Worm (Caenorhabditis elegans) whole organism, L4 larva: ENCODE data around the gene tgt-1.

Experiments used
- F26F4.8 ChIP-seq: fragments of 200-800 bp; sonication (Bioruptor generic); conservative IDR thresholded peaks from 2 replicates; pipeline ENCODE4 v1.3.6; 2022; ENCODE audit warnings: missing genetic modification characterization, missing compliant biosample characterization
- F37D6.2 ChIP-seq: sonication (generic microtip); optimal IDR thresholded peaks from 2 replicates; lab custom pipeline; 2016; ENCODE audit warnings: mild to moderate bottlenecking, missing genetic modification characterization, missing compliant biosample characterization
- F49E8.2 ChIP-seq: sonication (generic microtip); optimal IDR thresholded peaks from 2 replicates; lab custom pipeline; 2016; ENCODE audit warnings: missing compliant biosample characterization, mild to moderate bottlenecking, missing genetic modification characterization, borderline replicate concordance
- R02D3.7 ChIP-seq: fragments of 150-350 bp; sonication (generic microtip); optimal IDR thresholded peaks from 3 replicates; lab custom pipeline; 2014; ENCODE audit warnings: missing biosample characterization, missing genetic modification characterization
- T20F7.1 ChIP-seq: fragments of 200-800 bp; sonication (Bioruptor generic); optimal IDR thresholded peaks from 2 replicates; lab custom pipeline; 2018; ENCODE audit warnings: mild to moderate bottlenecking, missing genetic modification characterization, missing compliant biosample characterization
- T26A8.4 ChIP-seq: fragments of 200-800 bp; sonication (Bioruptor generic); IDR thresholded peaks from 2 replicates; pipeline ENCODE4 v1.3.6; 2022; ENCODE audit warnings: missing genetic modification characterization, missing compliant biosample characterization
- Y48G9A.11 ChIP-seq: fragments of 200-800 bp; sonication (Bioruptor generic); IDR thresholded peaks from 2 replicates; pipeline ENCODE4 v1.3.6; 2022; ENCODE audit warnings: missing genetic modification reagents, missing genetic modification characterization, missing compliant biosample characterization
- Y5F2A.4 ChIP-seq: fragments of 200-800 bp; sonication (Bioruptor generic); optimal IDR thresholded peaks from 2 replicates; lab custom pipeline; 2018; ENCODE audit warnings: mild to moderate bottlenecking, missing genetic modification characterization, missing compliant biosample characterization
- ZK337.2 ChIP-seq: fragments of 200-800 bp; sonication (Bioruptor generic); IDR thresholded peaks from 2 replicates; pipeline ENCODE4 v1.3.6; 2022; ENCODE audit warnings: missing genetic modification reagents, missing genetic modification characterization, missing compliant biosample characterization
- ZK546.5 ChIP-seq, 2 experiments: sonication (generic microtip); optimal IDR thresholded peaks; 2 replicates each; lab custom pipeline; 2017; ENCODE audit warnings: missing biosample characterization in 2 of 2, missing genetic modification characterization in 2 of 2
- aha-1 ChIP-seq: fragments of 150-350 bp; peaks from one replicate; lab custom pipeline; 2014; ENCODE audit warnings: missing biosample characterization, missing genetic modification characterization
- aly-2 ChIP-seq: sonication (generic microtip); optimal IDR thresholded peaks from 2 replicates; lab custom pipeline; 2018; ENCODE audit warnings: missing biosample characterization, missing genetic modification characterization
- ama-1 ChIP-seq: fragments of 150-350 bp; optimal IDR thresholded peaks from 2 replicates; lab custom pipeline; 2014; ENCODE audit warnings: inconsistent platforms, mixed read lengths
- ceh-44 ChIP-seq: fragments of 200-800 bp; sonication (Bioruptor generic); IDR thresholded peaks from 2 replicates; pipeline ENCODE4 v1.3.6; 2022; ENCODE audit warnings: missing genetic modification reagents, missing genetic modification characterization, missing compliant biosample characterization
- ceh-62 ChIP-seq: sonication (generic microtip); optimal IDR thresholded peaks from 2 replicates; lab custom pipeline; 2017; ENCODE audit warnings: missing biosample characterization, missing genetic modification characterization
- ces-1 ChIP-seq: fragments of 150-350 bp; sonication (generic microtip); optimal IDR thresholded peaks from 4 replicates; lab custom pipeline; 2014; ENCODE audit warnings: missing biosample characterization, missing genetic modification reagents, missing genetic modification characterization
- cey-2 ChIP-seq: sonication (generic microtip); optimal IDR thresholded peaks from 3 replicates; lab custom pipeline; 2017; ENCODE audit warnings: missing genetic modification characterization, mild to moderate bottlenecking, missing compliant biosample characterization, antibody characterized with exemption, borderline replicate concordance; ENCODE audit not compliant: insufficient read depth
- daf-19 ChIP-seq: fragments of 200-800 bp; sonication (Bioruptor generic); conservative IDR thresholded peaks from 2 replicates; pipeline ENCODE4 v1.3.6; 2022; ENCODE audit warnings: missing genetic modification characterization, missing compliant biosample characterization
- dpl-1 ChIP-seq: fragments of 150-350 bp; optimal IDR thresholded peaks from 2 replicates; lab custom pipeline; 2014; ENCODE audit warnings: missing biosample characterization, missing genetic modification reagents, missing genetic modification characterization
- dve-1 ChIP-seq: sonication (generic microtip); optimal IDR thresholded peaks from 2 replicates; lab custom pipeline; 2017; ENCODE audit warnings: antibody characterized with exemption, mild to moderate bottlenecking, missing genetic modification characterization, missing compliant biosample characterization; ENCODE audit not compliant: insufficient read depth
- egl-27 ChIP-seq: sonication (generic microtip); optimal IDR thresholded peaks from 3 replicates; lab custom pipeline; 2017; ENCODE audit warnings: missing biosample characterization, missing genetic modification reagents, missing genetic modification characterization
- gei-8 ChIP-seq: fragments of 200-800 bp; sonication (Bioruptor generic); optimal IDR thresholded peaks from 2 replicates; lab custom pipeline; 2018; ENCODE audit warnings: mild to moderate bottlenecking, missing genetic modification characterization, missing compliant biosample characterization
- hlh-11 ChIP-seq: fragments of 200-800 bp; sonication (Bioruptor generic); optimal IDR thresholded peaks from 2 replicates; lab custom pipeline; 2018; ENCODE audit warnings: mild to moderate bottlenecking, missing genetic modification characterization, missing compliant biosample characterization
- jun-1 ChIP-seq: fragments of 150-350 bp; optimal IDR thresholded peaks from 2 replicates; lab custom pipeline; 2014; ENCODE audit warnings: missing biosample characterization, missing genetic modification reagents, missing genetic modification characterization
- lin-13 ChIP-seq: fragments of 150-350 bp; optimal IDR thresholded peaks from 2 replicates; lab custom pipeline; 2014; ENCODE audit warnings: missing biosample characterization, missing genetic modification reagents, missing genetic modification characterization
- lin-39 ChIP-seq: fragments of 150-350 bp; optimal IDR thresholded peaks from 2 replicates; lab custom pipeline; 2014; ENCODE audit warnings: missing biosample characterization, missing genetic modification reagents, missing genetic modification characterization
- madf-5 ChIP-seq, 2 experiments: fragments of 200-800 bp; sonication (Bioruptor generic); IDR thresholded peaks; 2 replicates each; pipeline ENCODE4 v1.3.6; 2022; ENCODE audit warnings: missing compliant biosample characterization in 2 of 2, missing genetic modification characterization in 2 of 2
- madf-9 ChIP-seq: fragments of 200-800 bp; sonication (Bioruptor generic); conservative IDR thresholded peaks from 2 replicates; pipeline ENCODE4 v1.3.6; 2022; ENCODE audit warnings: missing genetic modification reagents, missing genetic modification characterization, missing compliant biosample characterization
- mdl-1 ChIP-seq, 2 experiments: fragments of 150-350 bp in 1 of 2; sonication (generic microtip) in 1 of 2; optimal IDR thresholded peaks; 2 replicates each; lab custom pipeline; 2014 to 2017; ENCODE audit warnings: missing biosample characterization in 2 of 2, missing genetic modification characterization in 2 of 2
- mes-2 ChIP-seq: sonication (generic microtip); optimal IDR thresholded peaks from 2 replicates; lab custom pipeline; 2016; ENCODE audit warnings: missing genotype, mild to moderate bottlenecking, missing genetic modification characterization, missing compliant biosample characterization; ENCODE audit not compliant: poor library complexity, severe bottlenecking
- mxl-2 ChIP-seq: fragments of 200-800 bp; sonication (Bioruptor generic); conservative IDR thresholded peaks from 2 replicates; pipeline ENCODE4 v1.3.6; 2022; ENCODE audit warnings: missing genetic modification reagents, missing genetic modification characterization, missing compliant biosample characterization
- mxl-3 ChIP-seq: fragments of 200-800 bp; sonication (Bioruptor generic); optimal IDR thresholded peaks from 2 replicates; lab custom pipeline; 2018; ENCODE audit warnings: mild to moderate bottlenecking, missing genetic modification characterization, missing compliant biosample characterization
- nhr-25 ChIP-seq: sonication (generic microtip); optimal IDR thresholded peaks from 2 replicates; lab custom pipeline; 2017; ENCODE audit warnings: missing genetic modification characterization, mild to moderate bottlenecking, missing compliant biosample characterization, antibody characterized with exemption, moderate library complexity, borderline replicate concordance; ENCODE audit not compliant: insufficient read depth
- nhr-28 ChIP-seq: fragments of 150-350 bp; optimal IDR thresholded peaks from 2 replicates; lab custom pipeline; 2014; ENCODE audit warnings: missing biosample characterization, missing genetic modification characterization
- nhr-42 ChIP-seq: fragments of 200-800 bp; sonication (Bioruptor generic); IDR thresholded peaks from 2 replicates; pipeline ENCODE4 v1.3.6; 2022; ENCODE audit warnings: missing genetic modification characterization, missing compliant biosample characterization
- nhr-48 ChIP-seq: sonication (generic microtip); optimal IDR thresholded peaks from 2 replicates; lab custom pipeline; 2016; ENCODE audit warnings: mild to moderate bottlenecking, missing genetic modification characterization, missing compliant biosample characterization
- nhr-6 ChIP-seq: fragments of 150-350 bp; optimal IDR thresholded peaks from 2 replicates; lab custom pipeline; 2014; ENCODE audit warnings: missing biosample characterization, missing genetic modification characterization
- nhr-77 ChIP-seq: fragments of 150-350 bp; optimal IDR thresholded peaks from 2 replicates; lab custom pipeline; 2014; ENCODE audit warnings: missing biosample characterization, missing genetic modification characterization
- pqm-1 ChIP-seq: sonication (generic microtip); optimal IDR thresholded peaks from 2 replicates; lab custom pipeline; 2017; ENCODE audit warnings: missing biosample characterization, missing genetic modification characterization
- sdz-12 ChIP-seq: fragments of 200-800 bp; sonication (Bioruptor generic); optimal IDR thresholded peaks from 2 replicates; lab custom pipeline; 2018; ENCODE audit warnings: mild to moderate bottlenecking, missing genetic modification characterization, missing compliant biosample characterization
- set-16 ChIP-seq: fragments of 200-800 bp; sonication (Bioruptor generic); IDR thresholded peaks from 2 replicates; pipeline ENCODE4 v1.3.6; 2022; ENCODE audit warnings: missing genetic modification reagents, missing genetic modification characterization, missing compliant biosample characterization
- tag-97 ChIP-seq: fragments of 200-800 bp; sonication (Bioruptor generic); IDR thresholded peaks from 2 replicates; pipeline ENCODE4 v1.3.6; 2022; ENCODE audit warnings: missing genetic modification characterization, missing compliant biosample characterization
- tra-1 ChIP-seq: fragments of 200-800 bp; sonication (Bioruptor generic); IDR thresholded peaks from 2 replicates; pipeline ENCODE4 v1.3.6; 2022; ENCODE audit warnings: missing genetic modification reagents, missing genetic modification characterization, missing compliant biosample characterization
- vab-7 ChIP-seq: fragments of 200-800 bp; sonication (Bioruptor generic); IDR thresholded peaks from 2 replicates; pipeline ENCODE4 v1.3.6; 2022; ENCODE audit warnings: missing genetic modification reagents, missing genetic modification characterization, missing compliant biosample characterization
- zfp-2 ChIP-seq: sonication (generic microtip); optimal IDR thresholded peaks from 2 replicates; lab custom pipeline; 2016; ENCODE audit warnings: mild to moderate bottlenecking, missing genetic modification characterization, missing compliant biosample characterization
- zfp-3 ChIP-seq: fragments of 200-800 bp; sonication (Bioruptor generic); conservative IDR thresholded peaks from 2 replicates; pipeline ENCODE4 v1.3.6; 2022; ENCODE audit warnings: missing genetic modification reagents, missing genetic modification characterization, missing compliant biosample characterization
- ztf-11 ChIP-seq: fragments of 150-350 bp; optimal IDR thresholded peaks from 2 replicates; lab custom pipeline; 2014; ENCODE audit warnings: missing biosample characterization, missing genetic modification characterization
- ztf-7 ChIP-seq: fragments of 150-350 bp; optimal IDR thresholded peaks from 2 replicates; lab custom pipeline; 2014; ENCODE audit warnings: missing biosample characterization, missing genetic modification characterization

tgt-1 gene

ce11 chrIV:11914260-11914836, 45.3 kb downstream of the tgt-1 start:
- TF ChIP-seq ZK337.2 (GFP tag; lab: Robert Waterston, UW) (no peak), jun-1 (tag; lab: Kevin White, UChicago) (no peak), zfp-3 (GFP tag; lab: Robert Waterston, UW) (peak; percentile 85), ceh-44 (GFP tag; lab: Robert Waterston, UW) (no peak), nhr-42 (no peak), nhr-28 (no peak), aha-1 (tag; lab: Kevin White, UChicago) (peak; percentile 76), zfp-2 (no peak), F49E8.2 (no peak), tra-1 (GFP tag; lab: Robert Waterston, UW) (0 out of 2 replicates have a peak, but pooled peaks have one; percentile 38), mes-2 (tag; lab: Kevin White, UChicago) (peak; percentile 9)

DNA sequence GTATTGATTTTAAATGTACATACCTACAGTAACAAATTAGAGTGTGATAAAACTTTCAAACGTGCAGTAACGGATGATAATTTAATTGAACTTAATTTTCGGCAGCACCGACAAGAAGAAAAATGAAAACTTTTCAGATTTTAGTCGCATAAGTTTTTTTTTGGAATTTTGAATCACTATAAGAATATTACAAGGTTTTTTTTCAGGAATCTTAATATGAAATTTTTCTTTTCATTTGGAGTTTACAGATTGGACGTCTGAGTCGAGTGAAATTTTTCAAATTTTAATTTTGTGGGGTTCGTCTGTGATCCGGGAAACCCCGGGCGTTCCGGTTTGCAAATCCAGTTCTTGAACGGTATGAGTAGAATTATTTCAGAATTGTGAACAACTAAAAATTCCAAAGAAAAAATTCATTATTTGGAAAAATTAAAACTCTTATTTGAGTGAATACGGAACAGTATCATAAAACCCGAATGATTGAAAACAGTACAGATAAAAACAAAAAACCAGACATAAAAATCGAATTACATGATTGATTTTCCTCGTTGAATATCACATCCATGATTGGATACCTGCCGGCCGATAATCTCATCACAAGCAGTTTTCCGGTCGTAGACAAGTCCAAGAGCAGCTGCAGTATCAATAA, 46.2 kb downstream of the tgt-1 start:
- TF ChIP-seq tag-97 (GFP tag; lab: Robert Waterston, UW) (no peak), madf-9 (no peak), set-16 (GFP tag; lab: Robert Waterston, UW) (no peak), cey-2 (tag; lab: Kevin White, UChicago) (no peak), sdz-12 (GFP tag; lab: Kevin White, UChicago) (no peak), jun-1 (tag; lab: Kevin White, UChicago) (no peak), pqm-1 (tag; lab: Kevin White, UChicago) (no peak), nhr-77 (peak; percentile 71), egl-27 (tag; lab: Kevin White, UChicago) (no peak), Y5F2A.4 (GFP tag; lab: Kevin White, UChicago) (no peak), nhr-6 (tag; lab: Kevin White, UChicago) (no peak), ZK337.2 (GFP tag; lab: Robert Waterston, UW) (no peak), F37D6.2 (tag; lab: Kevin White, UChicago) (no peak), ztf-7 (no peak), daf-19 (GFP tag; lab: Robert Waterston, UW) (no peak), lin-13 (GFP tag; lab: Kevin White, UChicago) (peak; percentile 41), nhr-28 (no peak), ztf-11 (no peak), hlh-11 (peak; percentile 29), nhr-48 (tag; lab: Kevin White, UChicago) (no peak), ZK546.5 (tag; optimal IDR thresholded peaks at IDR 0.05; lab: Kevin White, UChicago) (no peak), vab-7 (GFP tag; lab: Robert Waterston, UW) (no peak), ces-1 (no peak), nhr-25 (no peak), lin-39 (tag; lab: Kevin White, UChicago) (no peak), ceh-62 (tag; lab: Kevin White, UChicago) (no peak), dpl-1 (GFP tag; lab: Kevin White, UChicago) (no peak), F26F4.8 (GFP tag; lab: Robert Waterston, UW) (no peak), T20F7.1 (GFP tag; lab: Kevin White, UChicago) (peak; percentile 34), mdl-1 (tag; optimal IDR thresholded peaks at IDR 0.05; lab: Kevin White, UChicago) (no peak), madf-5 (GFP tag; IDR thresholded peaks at IDR 0.05; lab: Robert Waterston, UW) (0 out of 4 replicates have a peak, but pooled peaks of 1 of the 2 experiments have one; percentile 19), T26A8.4 (peak; percentile 81), dve-1 (tag; lab: Kevin White, UChicago) (peak; percentile 38), zfp-3 (GFP tag; lab: Robert Waterston, UW) (peak; percentile 99), mxl-2 (no peak), aly-2 (tag; lab: Kevin White, UChicago) (no peak), gei-8 (GFP tag; lab: Kevin White, UChicago) (no peak), mxl-3 (GFP tag; lab: Kevin White, UChicago) (no peak), ama-1 (lab: Kevin White, UChicago) (no peak), tra-1 (GFP tag; lab: Robert Waterston, UW) (no peak), Y48G9A.11 (GFP tag; lab: Robert Waterston, UW) (no peak), R02D3.7 (no peak)
